Fruit fly (Drosophila melanogaster) whole organism, wandering third instar larva: ENCODE results near the gene bru3.

Source experiments
- Abd-B ChIP-seq: fragments of >200 bp; optimal IDR thresholded peaks from 2 replicates; lab custom pipeline; 2017; ENCODE audit warnings: missing biosample characterization, missing genetic modification characterization
- CG32264 ChIP-seq: fragments of 200-800 bp; sonication (Bioruptor generic); optimal IDR thresholded peaks from 2 replicates; lab custom pipeline; 2016; ENCODE audit warnings: missing biosample characterization, missing genetic modification characterization
- CG9705 ChIP-seq: fragments of 200-800 bp; sonication (Bioruptor generic); optimal IDR thresholded peaks from 2 replicates; lab custom pipeline; 2018; ENCODE audit warnings: missing biosample characterization, mild to moderate bottlenecking, missing genetic modification characterization
- CrebA ChIP-seq: fragments of 200-800 bp; sonication (Bioruptor generic); optimal IDR thresholded peaks from 2 replicates; lab custom pipeline; 2016; ENCODE audit warnings: missing biosample characterization, mild to moderate bottlenecking, missing genetic modification characterization, borderline replicate concordance
- Dfd ChIP-seq: fragments of >200 bp; optimal IDR thresholded peaks from 2 replicates; lab custom pipeline; 2017; ENCODE audit warnings: missing biosample characterization, missing genetic modification characterization
- Dif ChIP-seq: fragments of 200-275, 200-300 bp; sonication (Bioruptor generic); optimal IDR thresholded peaks from 2 replicates; lab custom pipeline; 2018; ENCODE audit warnings: missing biosample characterization, missing genetic modification characterization; ENCODE audit not compliant: partially characterized antibody
- GATAd ChIP-seq: sonication (Bioruptor generic); optimal IDR thresholded peaks from 2 replicates; lab custom pipeline; 2016; ENCODE audit warnings: missing biosample characterization, missing genetic modification characterization
- HLH106 ChIP-seq: fragments of 200-800 bp; optimal IDR thresholded peaks from 3 replicates; lab custom pipeline; 2019; ENCODE audit warnings: missing biosample characterization, mild to moderate bottlenecking, missing genetic modification characterization, moderate library complexity
- Hnf4 ChIP-seq: fragments of 200-800 bp; sonication (Bioruptor generic); optimal IDR thresholded peaks from 2 replicates; lab custom pipeline; 2016; ENCODE audit warnings: missing biosample characterization, mild to moderate bottlenecking, missing genetic modification characterization
- Hr78 ChIP-seq: fragments of >200 bp; optimal IDR thresholded peaks from 2 replicates; lab custom pipeline; 2017; ENCODE audit warnings: missing biosample characterization, missing genetic modification characterization
- Hr83 ChIP-seq: fragments of 200-300 bp; sonication (Bioruptor generic); optimal IDR thresholded peaks from 2 replicates; lab custom pipeline; 2016; ENCODE audit warnings: missing biosample characterization, mild to moderate bottlenecking, missing genetic modification characterization, moderate library complexity; ENCODE audit not compliant: poor library complexity, severe bottlenecking
- Jra ChIP-seq: sonication (Bioruptor generic); optimal IDR thresholded peaks from 2 replicates; lab custom pipeline; 2016; ENCODE audit warnings: missing biosample characterization, missing genetic modification characterization
- Mio ChIP-seq: sonication (Bioruptor generic); optimal IDR thresholded peaks from 2 replicates; lab custom pipeline; 2016; ENCODE audit warnings: missing biosample characterization, missing genetic modification characterization
- Myc ChIP-seq: fragments of >200 bp; optimal IDR thresholded peaks from 2 replicates; lab custom pipeline; 2017
- N ChIP-seq: fragments of >200 bp; optimal IDR thresholded peaks from 2 replicates; lab custom pipeline; 2018; ENCODE audit warnings: missing biosample characterization, missing external identifiers, missing genetic modification characterization
- OdsH ChIP-seq: fragments of 200-800 bp; sonication (Bioruptor generic); optimal IDR thresholded peaks from 2 replicates; lab custom pipeline; 2016; ENCODE audit warnings: missing biosample characterization, mild to moderate bottlenecking, missing genetic modification characterization
- Rel ChIP-seq, 2 experiments: fragments of 200-800 bp; sonication (Bioruptor generic) in 1 of 2; optimal IDR thresholded peaks; 2 replicates in 1 of 2; 3 replicates in 1 of 2; lab custom pipeline; 2016 to 2019; ENCODE audit warnings: mild to moderate bottlenecking in 2 of 2, missing biosample characterization in 2 of 2, missing genetic modification characterization in 2 of 2, moderate library complexity in 1 of 2
- Sp1 ChIP-seq: fragments of 200-800 bp; sonication (Bioruptor generic); optimal IDR thresholded peaks from 3 replicates; lab custom pipeline; 2019; ENCODE audit warnings: missing biosample characterization, mild to moderate bottlenecking, missing genetic modification characterization, moderate library complexity
- Vsx2 ChIP-seq: fragments of 200-300, 225-300 bp; sonication (Bioruptor generic); optimal IDR thresholded peaks from 2 replicates; lab custom pipeline; 2018; ENCODE audit warnings: missing biosample characterization, missing genetic modification characterization; ENCODE audit not compliant: partially characterized antibody
- br ChIP-seq: fragments of 200-800 bp; sonication (Bioruptor generic); optimal IDR thresholded peaks from 2 replicates; lab custom pipeline; 2016; ENCODE audit warnings: missing biosample characterization, missing genetic modification characterization
- brk ChIP-seq: fragments of 200-800 bp; sonication (Bioruptor generic); optimal IDR thresholded peaks from 2 replicates; lab custom pipeline; 2016; ENCODE audit warnings: missing biosample characterization, mild to moderate bottlenecking, missing genetic modification characterization
- dl ChIP-seq, 2 experiments: fragments of 175-275, 200-275 bp in 1 of 2; fragments of 200-275 bp in 1 of 2; sonication (Bioruptor generic); optimal IDR thresholded peaks; lab custom pipeline; 2018; ENCODE audit warnings: mild to moderate bottlenecking in 2 of 2, missing biosample characterization in 2 of 2, missing genetic modification characterization in 2 of 2, moderate library complexity in 2 of 2; ENCODE audit not compliant: partially characterized antibody in 2 of 2, insufficient read depth in 1 of 2
- dmrt93B ChIP-seq: fragments of 200-800 bp; sonication (Bioruptor generic); optimal IDR thresholded peaks from 2 replicates; lab custom pipeline; 2018; ENCODE audit warnings: missing biosample characterization, mild to moderate bottlenecking, missing genetic modification characterization
- dsf ChIP-seq: sonication (Bioruptor generic); optimal IDR thresholded peaks from 2 replicates; lab custom pipeline; 2016; ENCODE audit warnings: missing biosample characterization, missing genetic modification characterization, borderline replicate concordance
- ey ChIP-seq: fragments of 200-800 bp; sonication (Bioruptor generic); optimal IDR thresholded peaks from 2 replicates; lab custom pipeline; 2016; ENCODE audit warnings: missing biosample characterization, missing genetic modification characterization
- foxo ChIP-seq, 2 experiments: fragments of 200-800 bp; sonication (Bioruptor generic); optimal IDR thresholded peaks; 2 replicates in 1 of 2; 3 replicates in 1 of 2; lab custom pipeline; 2016 to 2017; ENCODE audit warnings: missing biosample characterization in 2 of 2, missing genetic modification characterization in 2 of 2
- fru ChIP-seq: fragments of 200-800 bp; sonication (Bioruptor generic); optimal IDR thresholded peaks from 3 replicates; lab custom pipeline; 2016; ENCODE audit warnings: missing biosample characterization, mild to moderate bottlenecking, missing genetic modification characterization
- h ChIP-seq: fragments of 200-800 bp; sonication (Bioruptor generic); optimal IDR thresholded peaks from 3 replicates; lab custom pipeline; 2016; ENCODE audit warnings: missing biosample characterization, mild to moderate bottlenecking, missing genetic modification characterization
- jim ChIP-seq: fragments of 175-275, 200-325 bp; sonication (Bioruptor generic); optimal IDR thresholded peaks from 2 replicates; lab custom pipeline; 2016; ENCODE audit warnings: missing biosample characterization, mild to moderate bottlenecking, missing genetic modification characterization
- lola ChIP-seq: fragments of >200 bp; optimal IDR thresholded peaks from 2 replicates; lab custom pipeline; 2017; ENCODE audit warnings: missing biosample characterization, missing genetic modification characterization
- pan ChIP-seq: fragments of >200 bp; optimal IDR thresholded peaks from 2 replicates; lab custom pipeline; 2017
- psq ChIP-seq: fragments of 200-800 bp; sonication (Bioruptor generic); optimal IDR thresholded peaks from 3 replicates; lab custom pipeline; 2017; ENCODE audit warnings: missing biosample characterization, mild to moderate bottlenecking, missing genetic modification characterization, moderate library complexity
- rgr ChIP-seq: fragments of 200-800 bp; sonication (Bioruptor generic); optimal IDR thresholded peaks from 3 replicates; lab custom pipeline; 2016; ENCODE audit warnings: missing biosample characterization, mild to moderate bottlenecking, missing genetic modification characterization
- sage ChIP-seq: fragments of 200-800 bp; sonication (Bioruptor generic); optimal IDR thresholded peaks from 2 replicates; lab custom pipeline; 2016; ENCODE audit warnings: missing biosample characterization, mild to moderate bottlenecking, missing genetic modification characterization
- sv ChIP-seq: fragments of 200-800 bp; sonication (Bioruptor generic); optimal IDR thresholded peaks from 3 replicates; lab custom pipeline; 2016; ENCODE audit warnings: missing biosample characterization, missing genetic modification characterization
- tai ChIP-seq: sonication (Bioruptor generic); optimal IDR thresholded peaks from 2 replicates; lab custom pipeline; 2016; ENCODE audit warnings: missing biosample characterization, missing genetic modification characterization
- usp ChIP-seq: fragments of >200 bp; optimal IDR thresholded peaks from 2 replicates; lab custom pipeline; 2017; ENCODE audit warnings: missing biosample characterization, missing genetic modification characterization
- woc ChIP-seq: sonication (Bioruptor generic); optimal IDR thresholded peaks from 2 replicates; lab custom pipeline; 2016; ENCODE audit warnings: missing biosample characterization, mild to moderate bottlenecking, missing genetic modification characterization

bru3 gene

dm6 chr3L:13494363-13495015 is 308.7 kb downstream of the bru3 start:
- peak; percentile 66 for TF ChIP-seq h (GFP tag; lab: Kevin White, UChicago)
- peak; percentile 80 for TF ChIP-seq psq
- TF ChIP-seq Hr83 (GFP tag; lab: Kevin White, UChicago), result no peak
- TF ChIP-seq OdsH (GFP tag; lab: Kevin White, UChicago), result no peak
- TF ChIP-seq Mio (GFP tag; lab: Kevin White, UChicago), result no peak
- TF ChIP-seq foxo (GFP tag; optimal IDR thresholded peaks at IDR 0.05; lab: Kevin White, UChicago), result peak; percentile 9 to 64
- TF ChIP-seq sage, result peak; percentile 23
- TF ChIP-seq pan (lab: Kevin White, UChicago), result no peak
- no peak for TF ChIP-seq Hr78 (GFP tag; lab: Kevin White, UChicago)
- TF ChIP-seq dsf (GFP tag; lab: Kevin White, UChicago), result no peak
- TF ChIP-seq Jra (GFP tag; lab: Kevin White, UChicago), result no peak
- TF ChIP-seq sv (GFP tag; lab: Kevin White, UChicago), result no peak
- no peak for TF ChIP-seq ey (GFP tag; lab: Kevin White, UChicago)
- peak; percentile 2 for TF ChIP-seq Hnf4 (GFP tag; lab: Kevin White, UChicago)
- TF ChIP-seq Dif (GFP tag; lab: Kevin White, UChicago), result peak; percentile 50
- no peak for TF ChIP-seq Vsx2 (GFP tag; lab: Kevin White, UChicago)
- no peak for TF ChIP-seq HLH106 (tag; lab: Kevin White, UChicago)
- TF ChIP-seq CrebA (GFP tag; lab: Kevin White, UChicago), result no peak
- no peak for TF ChIP-seq Myc (lab: Kevin White, UChicago)
- TF ChIP-seq jim (GFP tag; lab: Kevin White, UChicago), result peak; percentile 92
- peak; percentile 14 for TF ChIP-seq fru (GFP tag; lab: Kevin White, UChicago)
- no peak for TF ChIP-seq Abd-B
- TF ChIP-seq CG32264 (GFP tag; lab: Kevin White, UChicago), result no peak
- peak in 1 of 2 experiments; percentile 15 for TF ChIP-seq dl (GFP tag; optimal IDR thresholded peaks at IDR 0.05; lab: Kevin White, UChicago; ENCODE audit: insufficient read depth in 1 of 2, partially characterized antibody in 2 of 2)
- TF ChIP-seq br, result peak; percentile 30
- TF ChIP-seq N (GFP tag; lab: Kevin White, UChicago), result no peak
- peak; percentile 63 for TF ChIP-seq Sp1 (GFP tag; lab: Kevin White, UChicago)
- no peak for TF ChIP-seq tai (GFP tag; lab: Kevin White, UChicago)
- TF ChIP-seq woc, result no peak
- peak; percentile 43 for TF ChIP-seq rgr (GFP tag; lab: Kevin White, UChicago)
- peak; percentile 28 for TF ChIP-seq brk (GFP tag; lab: Kevin White, UChicago)
- no peak for TF ChIP-seq dmrt93B (GFP tag; lab: Kevin White, UChicago)
- TF ChIP-seq usp (GFP tag; lab: Kevin White, UChicago), result no peak
- TF ChIP-seq CG9705 (GFP tag; lab: Kevin White, UChicago), result no peak
- TF ChIP-seq lola, result no peak
- TF ChIP-seq GATAd (GFP tag; lab: Kevin White, UChicago), result no peak
- TF ChIP-seq Rel (GFP tag; optimal IDR thresholded peaks at IDR 0.05; lab: Kevin White, UChicago), result peak; percentile 80
- peak; percentile 96 for TF ChIP-seq Rel (tag; optimal IDR thresholded peaks at IDR 0.05; lab: Kevin White, UChicago)
- no peak for TF ChIP-seq Dfd

DNA sequence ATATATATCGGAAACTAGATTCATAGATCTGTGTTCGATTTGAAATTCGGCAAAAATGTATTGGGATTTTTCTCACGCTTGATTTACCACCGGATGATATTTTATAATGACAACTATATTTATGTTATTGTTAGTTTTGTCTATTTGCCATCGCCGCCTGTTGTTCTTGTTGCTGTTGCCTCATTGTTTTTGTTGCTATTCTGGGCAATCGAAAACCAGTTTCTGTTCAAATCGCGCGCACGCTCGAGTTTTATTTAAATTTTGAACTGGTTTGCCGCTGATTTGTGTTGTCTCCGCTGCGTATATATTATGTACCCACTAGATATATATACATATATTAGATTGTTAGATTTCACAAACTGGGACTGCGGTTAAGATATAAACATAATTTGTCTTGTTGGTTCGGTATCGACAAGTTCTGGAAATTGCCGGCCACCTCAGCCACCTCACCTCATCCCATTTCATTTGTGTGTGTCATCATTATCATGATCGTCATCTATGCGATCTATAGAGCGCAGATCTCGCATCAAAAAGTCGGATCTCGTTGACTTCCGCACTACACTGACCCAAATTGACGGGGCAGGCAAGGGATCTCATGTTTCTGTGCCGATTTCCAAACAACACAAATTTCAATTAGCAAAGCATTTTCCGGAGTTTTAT is 312.4 kb downstream of the bru3 start:
- TF ChIP-seq OdsH (GFP tag; lab: Kevin White, UChicago), result no peak
- no peak for TF ChIP-seq usp (GFP tag; lab: Kevin White, UChicago)
- no peak for TF ChIP-seq Hr83 (GFP tag; lab: Kevin White, UChicago)
- TF ChIP-seq tai (GFP tag; lab: Kevin White, UChicago), result no peak
- TF ChIP-seq rgr (GFP tag; lab: Kevin White, UChicago), result no peak
- TF ChIP-seq ey (GFP tag; lab: Kevin White, UChicago), result no peak
- no peak for TF ChIP-seq GATAd (GFP tag; lab: Kevin White, UChicago)
- TF ChIP-seq jim (GFP tag; lab: Kevin White, UChicago), result no peak
- TF ChIP-seq lola, result no peak
- no peak for TF ChIP-seq N (GFP tag; lab: Kevin White, UChicago)
- TF ChIP-seq woc, result no peak
- no peak for TF ChIP-seq Rel (GFP tag; optimal IDR thresholded peaks at IDR 0.05; lab: Kevin White, UChicago)
- TF ChIP-seq Rel (tag; optimal IDR thresholded peaks at IDR 0.05; lab: Kevin White, UChicago), result no peak
- TF ChIP-seq CG9705 (GFP tag; lab: Kevin White, UChicago), result no peak
- TF ChIP-seq dsf (GFP tag; lab: Kevin White, UChicago), result no peak
- no peak for TF ChIP-seq HLH106 (tag; lab: Kevin White, UChicago)
- no peak for TF ChIP-seq Hnf4 (GFP tag; lab: Kevin White, UChicago)
- TF ChIP-seq Mio (GFP tag; lab: Kevin White, UChicago), result no peak
- no peak for TF ChIP-seq Hr78 (GFP tag; lab: Kevin White, UChicago)
- no peak for TF ChIP-seq sv (GFP tag; lab: Kevin White, UChicago)
